Fruit fly (Drosophila melanogaster): Measurements from ENCODE around the gene CG6729.

The CG6729 gene

dm6 chr2L:10756049-10756448, 12.3 kb upstream of the CG6729 start, which contains the start of gene CG17124 (continued):
- TF ChIP-seq CG32532 (GFP tag; IDR thresholded peaks at IDR 0.05) (peak; percentile 34; the same call in 1 of the 2 replicates), CG31441 (GFP tag; IDR thresholded peaks at IDR 0.05) (no peak), pros (GFP tag; optimal IDR thresholded peaks at IDR 0.05) (no peak), CG4617 (GFP tag; optimal IDR thresholded peaks at IDR 0.05; ENCODE audit: borderline replicate concordance) (no peak), Six4 (GFP tag; optimal IDR thresholded peaks at IDR 0.05) (no peak), Hr3 (GFP tag; optimal IDR thresholded peaks at IDR 0.05) (no peak), Dbx (GFP tag; IDR thresholded peaks at IDR 0.05) (peak; percentile 62; the same call in 1 of the 3 replicates), CG12299 (tag; optimal IDR thresholded peaks at IDR 0.05) (peak; percentile 76), Xbp1 (GFP tag; optimal IDR thresholded peaks at IDR 0.05) (no peak), dysf (GFP tag; IDR thresholded peaks at IDR 0.05) (0 out of 3 replicates have a peak, but pooled peaks have one; percentile 15), CG1603 (tag; optimal IDR thresholded peaks at IDR 0.05) (peak; percentile 2), CG13296 (GFP tag; optimal IDR thresholded peaks at IDR 0.05) (peak; percentile 24), CG17802 (tag; optimal IDR thresholded peaks at IDR 0.05) (no peak), CG12744 (GFP tag; optimal IDR thresholded peaks at IDR 0.05) (no peak), Hr51 (GFP tag; optimal IDR thresholded peaks at IDR 0.05) (peak in 1 of 2 experiments; percentile 18), CG34376 (GFP tag; optimal IDR thresholded peaks at IDR 0.05) (peak; percentile 57), CG8281 (tag; optimal IDR thresholded peaks at IDR 0.05) (no peak), CG14965 (GFP tag; optimal IDR thresholded peaks at IDR 0.05; ENCODE audit: borderline replicate concordance) (no peak), CG2199 (GFP tag; IDR thresholded peaks at IDR 0.05) (peak; percentile 84; the same call in 2 of the 3 replicates), wor (GFP tag; IDR thresholded peaks at IDR 0.05) (no peak), CG6854 (GFP tag; optimal IDR thresholded peaks at IDR 0.05) (peak; percentile 20), CG30431 (GFP tag; optimal IDR thresholded peaks at IDR 0.05) (no peak), CG4360 (GFP tag; IDR thresholded peaks at IDR 0.05) (no peak), bbx (GFP tag; IDR thresholded peaks at IDR 0.05; ENCODE audit: partially characterized antibody) (peak; percentile 55; the same call in 1 of the 2 replicates), grau (tag; optimal IDR thresholded peaks at IDR 0.05) (peak; percentile 23), Xrp1 (GFP tag; IDR thresholded peaks at IDR 0.05) (0 out of 2 replicates have a peak, but pooled peaks have one; percentile 13), CG18476 (GFP tag; optimal IDR thresholded peaks at IDR 0.05) (no peak), CG9215 (GFP tag; IDR thresholded peaks at IDR 0.05) (no peak), CG9932 (GFP tag; IDR thresholded peaks at IDR 0.05) (no peak), Sin3A (optimal IDR thresholded peaks at IDR 0.05) (no peak), CG4854 (GFP tag; optimal IDR thresholded peaks at IDR 0.05) (no peak), ERR (GFP tag; optimal IDR thresholded peaks at IDR 0.05) (peak; percentile 12), emc (GFP tag; optimal IDR thresholded peaks at IDR 0.05) (no peak), sc (optimal IDR thresholded peaks at IDR 0.05) (no peak), sc (GFP tag; optimal IDR thresholded peaks at IDR 0.05) (no peak), CG6813 (GFP tag; optimal IDR thresholded peaks at IDR 0.05) (peak; percentile 5), E2f1 (GFP tag; IDR thresholded peaks at IDR 0.05) (no peak), CG15514 (GFP tag; optimal IDR thresholded peaks at IDR 0.05) (peak; percentile 43), slou (GFP tag; optimal IDR thresholded peaks at IDR 0.05) (no peak), sens (GFP tag) (peak; percentile 52), CoRest (tag; optimal IDR thresholded peaks at IDR 0.05) (no peak), CG30020 (tag; optimal IDR thresholded peaks at IDR 0.05) (no peak), onecut (GFP tag; IDR thresholded peaks at IDR 0.05) (peak; percentile 59), CG6791 (GFP tag; IDR thresholded peaks at IDR 0.05; ENCODE audit: partially characterized antibody) (peak; percentile 48; the same call in 2 of the 3 replicates), CG17328 (GFP tag; IDR thresholded peaks at IDR 0.05) (no peak), Blimp-1 (GFP tag; optimal IDR thresholded peaks at IDR 0.05) (peak; percentile 9), CG7556 (GFP tag; optimal IDR thresholded peaks at IDR 0.05) (no peak), luna (GFP tag; optimal IDR thresholded peaks at IDR 0.05) (no peak), D19B (GFP tag; optimal IDR thresholded peaks at IDR 0.05) (no peak), CG14710 (tag; optimal IDR thresholded peaks at IDR 0.05) (no peak), amos (GFP tag; IDR thresholded peaks at IDR 0.05; ENCODE audit: partially characterized antibody) (peak; percentile 40; the same call in 1 of the 2 replicates)

Data from whole organism, embryonic.